Fruit fly (Drosophila melanogaster): ENCODE measurements around the gene CG11693.
A peak's percentile ranks its signal among the peaks of the same experiment; 100 is the strongest.

Gene CG11693

DNA sequence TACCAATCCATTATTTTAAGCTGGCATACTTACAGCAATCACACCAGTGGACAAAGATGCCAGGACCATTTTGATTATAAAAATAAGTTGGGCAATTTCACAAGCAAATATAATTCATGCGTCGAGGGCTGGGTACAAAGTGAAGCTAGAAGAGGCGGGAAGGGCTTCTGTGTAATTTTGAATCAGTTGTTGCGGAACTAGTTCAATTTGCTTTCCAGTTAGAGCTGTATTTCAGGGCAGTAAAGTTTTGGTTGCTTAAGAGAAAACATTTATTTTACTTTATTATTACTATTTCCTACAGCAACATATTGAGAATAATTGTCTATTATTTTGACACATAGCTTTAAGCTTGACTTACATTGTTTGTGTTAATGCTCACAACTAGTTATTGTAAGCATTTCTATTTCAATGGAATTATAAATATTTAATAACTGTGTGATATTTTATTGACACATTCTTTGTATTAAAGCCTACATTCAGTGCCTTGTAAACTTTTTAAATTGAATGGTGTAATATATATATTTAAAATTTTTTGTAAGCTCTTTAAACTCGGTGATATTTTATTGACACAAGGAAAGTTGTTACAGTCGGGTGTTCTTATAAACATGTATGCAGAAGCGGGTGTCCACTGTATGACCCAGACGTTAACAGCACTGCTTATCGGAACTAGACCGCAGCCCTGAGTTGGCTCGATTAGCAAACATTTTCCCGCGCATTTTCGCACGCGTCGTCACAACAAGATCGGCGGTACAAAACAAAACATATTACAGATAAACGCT, 46.1 kb downstream of the CG11693 start, which contains the start of the genes RPA1 and Mcm2 (continued):
- TF ChIP-seq CG10274 (GFP tag; optimal IDR thresholded peaks at IDR 0.05): peak; percentile 6
- TF ChIP-seq CG6854 (GFP tag; optimal IDR thresholded peaks at IDR 0.05): no peak
- peak; percentile 51 for TF ChIP-seq CG10959 (GFP tag; IDR thresholded peaks at IDR 0.05)
- TF ChIP-seq btn (GFP tag; optimal IDR thresholded peaks at IDR 0.05): no peak
- TF ChIP-seq E2f1 (GFP tag; IDR thresholded peaks at IDR 0.05): peak; percentile 93
- peak; percentile 57 for TF ChIP-seq Max (GFP tag; optimal IDR thresholded peaks at IDR 0.05)
- TF ChIP-seq CG12391 (tag; optimal IDR thresholded peaks at IDR 0.05): peak; percentile 81
- peak; percentile 66 for TF ChIP-seq Six4 (GFP tag; optimal IDR thresholded peaks at IDR 0.05)
- TF ChIP-seq ftz-f1 (GFP tag; optimal IDR thresholded peaks at IDR 0.05): no peak
- no peak; the same call in none of the 2 replicates for TF ChIP-seq Adf1 (GFP tag; IDR thresholded peaks at IDR 0.05)
- TF ChIP-seq jigr1 (GFP tag; IDR thresholded peaks at IDR 0.05): 0 out of 3 replicates have a peak, but pooled peaks have one; percentile 51
- TF ChIP-seq HLH3B (GFP tag; IDR thresholded peaks at IDR 0.05): peak; percentile 56
- no peak for TF ChIP-seq hkb (optimal IDR thresholded peaks at IDR 0.05)
- TF ChIP-seq hkb (GFP tag; IDR thresholded peaks at IDR 0.05): no peak; the same call in 1 of the 2 replicates
- TF ChIP-seq pfk (GFP tag; optimal IDR thresholded peaks at IDR 0.05): no peak
- TF ChIP-seq sim (GFP tag; IDR thresholded peaks at IDR 0.05): no peak
- TF ChIP-seq CG9437 (GFP tag; optimal IDR thresholded peaks at IDR 0.05): peak; percentile 77
- no peak for TF ChIP-seq Camta (GFP tag; optimal IDR thresholded peaks at IDR 0.05)
- TF ChIP-seq CG17568 (GFP tag; optimal IDR thresholded peaks at IDR 0.05): no peak

DNA sequence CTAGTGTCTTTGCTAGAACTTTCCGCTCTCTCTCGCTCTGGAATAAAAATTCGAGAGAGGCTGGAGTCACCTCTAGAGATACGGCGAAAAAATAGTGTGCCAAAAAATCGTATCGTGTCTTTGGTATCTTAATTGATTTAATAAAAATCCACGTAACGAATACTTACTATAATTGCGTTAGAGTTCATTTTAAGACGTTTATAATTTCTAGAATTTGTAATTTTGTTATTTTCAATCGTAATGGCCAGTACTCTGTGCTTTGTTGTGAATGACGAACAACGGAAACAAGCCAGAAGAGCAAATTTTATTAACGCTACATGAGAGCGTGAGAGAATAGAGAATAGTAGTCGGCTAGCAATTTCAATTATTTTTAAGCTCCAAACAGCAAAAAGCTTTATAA, 48.9 kb downstream of the CG11693 start:
- TF ChIP-seq lab (GFP tag; optimal IDR thresholded peaks at IDR 0.05) (no peak), Trl (optimal IDR thresholded peaks at IDR 0.05) (peak in 1 of 2 experiments; percentile 74), Trl (GFP tag; optimal IDR thresholded peaks at IDR 0.05) (no peak)

Measured in whole organism, embryonic.